Fruit fly (Drosophila melanogaster): ENCODE measurements around the gene Vm32E.

DNA sequence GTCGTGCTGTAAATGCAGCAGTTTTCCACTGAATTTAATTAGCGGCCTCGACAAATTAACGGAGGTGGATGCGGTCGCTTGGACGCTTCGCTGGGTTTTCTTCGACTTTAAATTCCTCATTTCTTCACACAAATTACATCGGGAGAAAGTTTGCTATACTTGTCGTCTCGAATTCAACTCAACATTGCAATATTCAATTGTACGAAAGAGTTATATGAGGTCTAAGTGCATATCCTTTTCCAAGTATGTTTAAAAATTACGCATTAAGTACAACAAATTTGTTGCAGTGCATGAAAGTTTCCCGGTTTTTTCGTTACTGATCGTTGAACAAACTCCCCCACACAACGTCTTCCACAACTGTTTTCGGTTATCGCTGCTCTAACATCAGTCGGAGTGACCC, 21.2 kb upstream of the Vm32E start:
- no peak for TF ChIP-seq CG1620 (GFP tag; optimal IDR thresholded peaks at IDR 0.05)
- TF ChIP-seq toe (GFP tag; optimal IDR thresholded peaks at IDR 0.05): no peak
- no peak for TF ChIP-seq kay (GFP tag; ENCODE audit: borderline replicate concordance)
- TF ChIP-seq Crg-1 (GFP tag; optimal IDR thresholded peaks at IDR 0.05): no peak
- TF ChIP-seq tj (GFP tag; optimal IDR thresholded peaks at IDR 0.05): no peak
- TF ChIP-seq pad (GFP tag; optimal IDR thresholded peaks at IDR 0.05): no peak
- no peak for TF ChIP-seq ovo (GFP tag; optimal IDR thresholded peaks at IDR 0.05)
